Worm (Caenorhabditis elegans) whole organism, L4/young adult: ENCODE data around the gene Y69A2AR.46.

Experiments used
- W03F9.2 ChIP-seq: fragments of 150-350 bp; optimal IDR thresholded peaks from 2 replicates; lab custom pipeline; 2014; ENCODE audit warnings: missing biosample characterization, missing genetic modification characterization
- dao-5 ChIP-seq: sonication (generic microtip); optimal IDR thresholded peaks from 2 replicates; lab custom pipeline; 2016; ENCODE audit warnings: missing genotype, missing genetic modification characterization, moderate library complexity, missing compliant biosample characterization
- him-1 ChIP-seq: sonication (generic microtip); optimal IDR thresholded peaks from 2 replicates; lab custom pipeline; 2016; ENCODE audit warnings: missing genotype, missing genetic modification reagents, missing genetic modification characterization, missing compliant biosample characterization

- TF ChIP-seq him-1 (tag; lab: Kevin White, UChicago) (no peak), dao-5 (tag; lab: Kevin White, UChicago) (no peak), W03F9.2 (tag; lab: Kevin White, UChicago) (no peak)
Observed at ce11 chrIV:2602862-2603189, 41.4 kb downstream of the Y69A2AR.46 start.
